Worm (Caenorhabditis elegans) whole organism, mixed stage, embryonic: Measurements from ENCODE around the gene F34D6.1.
"Not testable (repeated sequence)": the region's sequence is repeated elsewhere in the genome, so short reads cannot be mapped to it uniquely, and the experiment has no call there.

Source experiments
- M03D4.4 ChIP-seq: sonication (generic microtip); optimal IDR thresholded peaks from 2 replicates; lab custom pipeline; 2017; ENCODE audit warnings: mild to moderate bottlenecking, missing genetic modification characterization, missing compliant biosample characterization
- bed-3 ChIP-seq: fragments of 200-800 bp; sonication (Bioruptor generic); optimal IDR thresholded peaks from 3 replicates; lab custom pipeline; 2018; ENCODE audit warnings: mild to moderate bottlenecking, missing genetic modification characterization, moderate library complexity, missing compliant biosample characterization
- blmp-1 ChIP-seq: fragments of 150-350 bp; optimal IDR thresholded peaks from 2 replicates; lab custom pipeline; 2014; ENCODE audit warnings: missing biosample characterization, missing genetic modification characterization
- ceh-39 ChIP-seq: fragments of 150-350 bp; optimal IDR thresholded peaks from 2 replicates; lab custom pipeline; 2014; ENCODE audit warnings: missing biosample characterization, missing genetic modification characterization
- ceh-43 ChIP-seq: fragments of 200-800 bp; sonication (Bioruptor generic); optimal IDR thresholded peaks from 2 replicates; lab custom pipeline; 2018; ENCODE audit warnings: mild to moderate bottlenecking, missing genetic modification characterization, moderate library complexity, missing compliant biosample characterization
- ceh-83 ChIP-seq: fragments of 200-800 bp; sonication (Bioruptor generic); optimal IDR thresholded peaks from 2 replicates; lab custom pipeline; 2018; ENCODE audit warnings: mild to moderate bottlenecking, missing genetic modification characterization, missing compliant biosample characterization
- ces-1 ChIP-seq: fragments of 150-350 bp; optimal IDR thresholded peaks from 2 replicates; lab custom pipeline; 2014; ENCODE audit warnings: missing biosample characterization, missing genetic modification reagents, missing genetic modification characterization
- cnd-1 ChIP-seq: fragments of 200-800 bp; sonication (Bioruptor generic); optimal IDR thresholded peaks from 2 replicates; lab custom pipeline; 2018; ENCODE audit warnings: mild to moderate bottlenecking, missing genetic modification characterization, missing compliant biosample characterization
- drap-1 ChIP-seq: fragments of 200-800 bp; sonication (Bioruptor generic); optimal IDR thresholded peaks from 3 replicates; lab custom pipeline; 2018; ENCODE audit warnings: mild to moderate bottlenecking, missing genetic modification characterization, missing compliant biosample characterization
- elt-1 ChIP-seq: sonication (generic microtip); optimal IDR thresholded peaks from 2 replicates; lab custom pipeline; 2017; ENCODE audit warnings: missing genetic modification characterization, mild to moderate bottlenecking, missing compliant biosample characterization, antibody characterized with exemption, moderate library complexity, borderline replicate concordance; ENCODE audit not compliant: insufficient read depth
- elt-3 ChIP-seq: fragments of 150-350 bp; optimal IDR thresholded peaks from 2 replicates; lab custom pipeline; 2014; ENCODE audit warnings: missing biosample characterization, missing genetic modification characterization
- flh-1 ChIP-seq: fragments of 200-800 bp; sonication (Bioruptor generic); optimal IDR thresholded peaks from 2 replicates; lab custom pipeline; 2018; ENCODE audit warnings: mild to moderate bottlenecking, missing genetic modification characterization, moderate library complexity, missing compliant biosample characterization
- ham-2 ChIP-seq: fragments of 200-800 bp; sonication (Bioruptor generic); optimal IDR thresholded peaks from 2 replicates; lab custom pipeline; 2018; ENCODE audit warnings: mild to moderate bottlenecking, missing genetic modification characterization, missing compliant biosample characterization
- hlh-1 ChIP-seq: fragments of 150-350 bp; optimal IDR thresholded peaks from 2 replicates; lab custom pipeline; 2014; ENCODE audit warnings: missing biosample characterization, missing genetic modification reagents, missing genetic modification characterization
- lin-13 ChIP-seq: fragments of 150-350 bp; optimal IDR thresholded peaks from 2 replicates; lab custom pipeline; 2014; ENCODE audit warnings: missing biosample characterization, missing genetic modification characterization
- lin-32 ChIP-seq: fragments of 200-800 bp; sonication (Bioruptor generic); optimal IDR thresholded peaks from 2 replicates; lab custom pipeline; 2018; ENCODE audit warnings: mild to moderate bottlenecking, missing genetic modification characterization, missing compliant biosample characterization
- lsy-2 ChIP-seq: fragments of 150-350 bp; optimal IDR thresholded peaks from 2 replicates; lab custom pipeline; 2014; ENCODE audit warnings: missing biosample characterization, missing genetic modification characterization
- mab-5 ChIP-seq: fragments of 150-350 bp; optimal IDR thresholded peaks from 2 replicates; lab custom pipeline; 2014; ENCODE audit warnings: missing biosample characterization, missing genetic modification characterization
- mep-1 ChIP-seq: fragments of 150-350 bp; optimal IDR thresholded peaks from 2 replicates; lab custom pipeline; 2017; ENCODE audit warnings: missing biosample characterization, missing genetic modification reagents, missing genetic modification characterization, inconsistent platforms
- mls-2 ChIP-seq: sonication (generic microtip); optimal IDR thresholded peaks from 2 replicates; lab custom pipeline; 2016; ENCODE audit warnings: mild to moderate bottlenecking, missing genetic modification characterization, moderate library complexity, missing compliant biosample characterization
- nhr-12 ChIP-seq: fragments of 150-350 bp; optimal IDR thresholded peaks from 2 replicates; lab custom pipeline; 2014; ENCODE audit warnings: missing biosample characterization, missing genetic modification characterization
- nhr-2 ChIP-seq: fragments of 150-350 bp; optimal IDR thresholded peaks from 2 replicates; lab custom pipeline; 2014; ENCODE audit warnings: missing biosample characterization, missing genetic modification characterization
- nhr-237 ChIP-seq: fragments of 150-350 bp; optimal IDR thresholded peaks from 2 replicates; lab custom pipeline; 2014; ENCODE audit warnings: missing biosample characterization, missing genetic modification characterization
- nhr-28 ChIP-seq: fragments of 150-350 bp; optimal IDR thresholded peaks from 2 replicates; lab custom pipeline; 2014; ENCODE audit warnings: missing biosample characterization, missing genetic modification characterization
- nhr-76 ChIP-seq: sonication (generic microtip); optimal IDR thresholded peaks from 2 replicates; lab custom pipeline; 2017; ENCODE audit warnings: missing biosample characterization, missing genetic modification characterization
- pha-4 ChIP-seq: fragments of 150-350 bp; optimal IDR thresholded peaks from 2 replicates; lab custom pipeline; 2018; ENCODE audit warnings: missing biosample characterization, missing genetic modification reagents, missing genetic modification characterization
- sem-2 ChIP-seq: fragments of 200-800 bp; sonication (Bioruptor generic); optimal IDR thresholded peaks from 2 replicates; lab custom pipeline; 2018; ENCODE audit warnings: mild to moderate bottlenecking, missing genetic modification characterization, missing compliant biosample characterization
- snpc-4 ChIP-seq: fragments of 150-350 bp; optimal IDR thresholded peaks from 2 replicates; lab custom pipeline; 2014; ENCODE audit warnings: missing biosample characterization, missing genetic modification characterization
- sptf-1 ChIP-seq: sonication (generic microtip); optimal IDR thresholded peaks from 2 replicates; lab custom pipeline; 2017; ENCODE audit warnings: mild to moderate bottlenecking, missing genetic modification characterization, moderate library complexity, missing compliant biosample characterization
- tbx-8 ChIP-seq: fragments of 200-800 bp; sonication (Bioruptor generic); optimal IDR thresholded peaks from 2 replicates; lab custom pipeline; 2018; ENCODE audit warnings: mild to moderate bottlenecking, missing genetic modification characterization, moderate library complexity, missing compliant biosample characterization
- unc-120 ChIP-seq: sonication (generic microtip); optimal IDR thresholded peaks from 2 replicates; lab custom pipeline; 2017; ENCODE audit warnings: missing genetic modification characterization, missing compliant biosample characterization; ENCODE audit not compliant: poor library complexity, severe bottlenecking
- unc-39 ChIP-seq: fragments of 150-350 bp; optimal IDR thresholded peaks from 2 replicates; lab custom pipeline; 2014; ENCODE audit warnings: missing biosample characterization, missing genetic modification characterization
- unc-62 ChIP-seq: fragments of 150-350 bp; optimal IDR thresholded peaks from 2 replicates; lab custom pipeline; 2014; ENCODE audit warnings: missing biosample characterization, missing genetic modification reagents, missing genetic modification characterization
- zip-8 ChIP-seq: fragments of 150-350 bp; optimal IDR thresholded peaks from 2 replicates; lab custom pipeline; 2014; ENCODE audit warnings: missing biosample characterization, missing genetic modification characterization
- ztf-11 ChIP-seq: fragments of 150-350 bp; optimal IDR thresholded peaks from 2 replicates; lab custom pipeline; 2014; ENCODE audit warnings: missing biosample characterization, missing genetic modification characterization

The F34D6.1 gene

DNA sequence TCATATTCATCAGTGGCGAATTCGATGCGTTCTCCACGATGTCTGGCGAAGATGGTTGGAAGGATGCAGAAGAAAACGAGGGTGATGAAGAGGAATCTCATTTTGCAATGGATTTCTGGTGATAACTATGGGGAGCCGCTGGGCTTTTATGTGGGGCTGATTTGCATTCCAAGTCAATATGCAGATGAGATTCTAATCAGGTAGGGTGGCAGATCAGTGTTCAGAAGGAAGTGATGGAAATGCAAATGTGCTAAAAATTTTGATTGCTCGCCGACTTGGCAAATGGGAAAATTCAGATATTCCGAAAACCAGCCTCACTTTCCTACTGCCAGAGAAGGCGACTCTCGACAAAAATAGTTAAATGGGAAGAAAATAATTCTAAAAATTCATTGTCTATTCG lies 9.1 kb upstream of the F34D6.1 start, which contains the start of gene nspf-3:
nspf-3 (minus strand) TSS at position 101 of the 400 bp plus-strand sequence.
- TF ChIP-seq elt-3 (tag; lab: Kevin White, UChicago) (no peak), mls-2 (tag; lab: Kevin White, UChicago) (no peak), blmp-1 (tag; lab: Kevin White, UChicago) (no peak), lsy-2 (tag; lab: Kevin White, UChicago) (no peak), ceh-83 (GFP tag; lab: Kevin White, UChicago) (no peak), lin-32 (GFP tag; lab: Kevin White, UChicago) (no peak), ces-1 (GFP tag; lab: Kevin White, UChicago) (no peak), nhr-2 (no peak), M03D4.4 (no peak), flh-1 (no peak), ham-2 (GFP tag; lab: Kevin White, UChicago) (no peak), ceh-39 (tag; lab: Kevin White, UChicago) (no peak), mep-1 (tag; lab: Kevin White, UChicago) (no peak), elt-1 (tag; lab: Kevin White, UChicago) (no peak), drap-1 (GFP tag; lab: Kevin White, UChicago) (no peak), cnd-1 (tag; lab: Kevin White, UChicago) (no peak), bed-3 (no peak), unc-39 (tag; lab: Kevin White, UChicago) (no peak), nhr-28 (tag; lab: Kevin White, UChicago) (no peak), snpc-4 (no peak)

DNA sequence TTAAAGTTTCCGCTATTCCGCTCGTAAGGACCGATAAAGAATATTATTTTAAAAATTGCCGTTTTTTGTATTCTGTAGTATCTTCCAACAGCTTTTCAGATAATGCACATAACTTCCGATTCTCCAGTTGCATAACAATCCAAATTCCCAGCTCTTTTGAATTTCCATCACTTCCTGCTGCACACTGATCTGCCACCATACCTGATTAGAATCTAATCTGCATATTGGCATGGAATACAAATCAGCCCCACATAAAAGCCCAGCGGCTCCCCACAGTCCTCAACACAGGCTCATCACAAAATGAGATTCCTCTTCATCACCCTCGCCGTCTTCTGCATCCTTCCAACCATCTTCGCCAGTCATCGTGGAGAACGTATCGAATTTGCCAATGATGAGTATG lies 7.6 kb upstream of the F34D6.1 start, which contains the start of gene nspf-2:
nspf-2 (plus strand) TSS at position 301 of the 400 bp plus-strand sequence.
- not testable (repeated sequence) for TF ChIP-seq snpc-4; zip-8 (tag; lab: Kevin White, UChicago); nhr-76 (tag; lab: Kevin White, UChicago)
- TF ChIP-seq, all 35 proteins: peak for 0; not testable (repeated sequence) for 35

DNA sequence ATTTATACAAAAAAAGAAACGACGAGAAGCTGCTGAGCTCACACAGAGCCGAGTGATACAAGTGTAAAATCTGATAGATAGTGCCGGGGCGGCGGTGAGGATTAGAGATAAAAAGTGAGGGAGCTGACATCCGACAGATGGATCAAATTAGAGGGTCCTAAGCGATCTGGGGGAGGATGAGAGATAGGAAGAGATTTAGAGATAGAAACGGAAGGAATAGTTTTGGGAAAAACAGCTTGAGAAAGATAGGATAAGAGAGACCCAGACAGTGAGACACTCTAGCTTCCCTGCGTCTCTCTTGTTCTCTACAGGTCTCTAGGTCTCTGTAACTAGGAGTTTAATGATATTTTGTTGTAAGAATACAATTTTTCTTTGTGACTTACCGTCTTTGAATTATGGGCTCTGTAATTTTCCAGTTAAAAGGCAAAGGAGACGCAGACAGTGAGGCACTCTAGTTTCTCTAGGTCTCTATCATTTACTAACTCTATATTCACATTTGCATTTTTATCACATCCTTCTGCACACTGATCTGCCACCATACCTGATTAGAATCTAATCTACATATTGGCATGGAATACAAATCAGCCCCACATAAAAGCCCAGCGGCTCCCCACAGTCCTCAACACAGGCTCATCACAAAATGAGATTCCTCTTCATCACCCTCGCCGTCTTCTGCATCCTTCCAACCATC lies 6.1 kb upstream of the F34D6.1 start, which contains the start of the genes sup-9 and nspf-1:
sup-9 (minus strand) TSS at position 43 of the 691 bp plus-strand sequence.
nspf-1 (plus strand) TSS at position 641 of the 691 bp plus-strand sequence.
- TF ChIP-seq flh-1 (no peak), unc-62 (GFP tag; lab: Kevin White, UChicago) (peak; percentile 65), lin-13 (tag; lab: Kevin White, UChicago) (no peak), nhr-237 (no peak), elt-1 (tag; lab: Kevin White, UChicago) (no peak), unc-120 (tag; lab: Kevin White, UChicago) (peak; percentile 48), nhr-12 (no peak), nhr-28 (tag; lab: Kevin White, UChicago) (no peak), tbx-8 (GFP tag; lab: Kevin White, UChicago) (no peak), ces-1 (GFP tag; lab: Kevin White, UChicago) (peak; percentile 15), sptf-1 (tag; lab: Kevin White, UChicago) (no peak), elt-3 (tag; lab: Kevin White, UChicago) (no peak), ham-2 (GFP tag; lab: Kevin White, UChicago) (no peak), blmp-1 (tag; lab: Kevin White, UChicago) (no peak), ceh-39 (tag; lab: Kevin White, UChicago) (no peak), M03D4.4 (no peak), drap-1 (GFP tag; lab: Kevin White, UChicago) (no peak), mls-2 (tag; lab: Kevin White, UChicago) (no peak), bed-3 (no peak), mep-1 (tag; lab: Kevin White, UChicago) (no peak), nhr-76 (tag; lab: Kevin White, UChicago) (no peak), hlh-1 (peak; percentile 34), ceh-43 (GFP tag; lab: Kevin White, UChicago) (no peak), snpc-4 (no peak), cnd-1 (tag; lab: Kevin White, UChicago) (no peak), pha-4 (no peak), lin-32 (GFP tag; lab: Kevin White, UChicago) (no peak), unc-39 (tag; lab: Kevin White, UChicago) (no peak), mab-5 (tag; lab: Kevin White, UChicago) (no peak), sem-2 (GFP tag; lab: Kevin White, UChicago) (no peak), ztf-11 (no peak), ceh-83 (GFP tag; lab: Kevin White, UChicago) (no peak), nhr-2 (no peak), zip-8 (tag; lab: Kevin White, UChicago) (no peak), lsy-2 (tag; lab: Kevin White, UChicago) (no peak)
- TF ChIP-seq, all 35 proteins: peak for 4
